Fruit fly (Drosophila melanogaster): ENCODE results near the gene CG15258.

CG15258 gene

DNA sequence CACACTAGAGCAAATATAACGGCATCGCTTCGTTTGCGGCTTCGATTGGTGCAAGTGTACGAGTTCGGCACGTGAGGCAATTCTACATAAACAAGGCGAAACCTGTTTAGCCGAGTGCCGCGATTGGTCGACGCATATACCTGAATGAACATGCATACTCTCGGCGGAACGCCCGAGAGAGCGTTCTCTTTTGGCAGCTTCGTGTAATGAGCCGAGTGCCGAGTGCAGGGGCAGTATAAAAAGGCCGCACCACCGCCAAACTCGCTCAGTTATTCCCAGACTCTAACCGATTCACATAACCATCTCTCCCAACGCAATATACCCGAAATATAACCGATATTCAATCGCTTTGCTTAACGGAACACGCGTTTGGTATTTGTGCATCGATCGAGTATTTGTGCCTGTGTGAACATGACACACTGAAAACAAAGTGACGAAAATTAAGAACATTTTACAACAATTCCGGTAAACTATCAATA lies 27.8 kb downstream of the CG15258 start, which contains the start of gene esg:
Gene esg (plus strand): TSS at position 265 of the 479 bp plus-strand sequence.
- TF ChIP-seq CG32121 (GFP tag; IDR thresholded peaks at IDR 0.05) (peak; percentile 35; the same call in 1 of the 2 replicates), gl (tag; optimal IDR thresholded peaks at IDR 0.05) (no peak), CG9948 (tag; optimal IDR thresholded peaks at IDR 0.05) (no peak), fd96Ca (GFP tag; IDR thresholded peaks at IDR 0.05) (no peak), CG10348 (GFP tag; IDR thresholded peaks at IDR 0.05) (no peak), CG17806 (tag; optimal IDR thresholded peaks at IDR 0.05) (no peak), EcR (GFP tag; optimal IDR thresholded peaks at IDR 0.05) (peak; percentile 30), CG12605 (GFP tag; IDR thresholded peaks at IDR 0.05) (peak; percentile 28; the same call in 1 of the 2 replicates), CG34367 (tag; optimal IDR thresholded peaks at IDR 0.05) (no peak), CG8301 (tag; optimal IDR thresholded peaks at IDR 0.05) (no peak)

DNA sequence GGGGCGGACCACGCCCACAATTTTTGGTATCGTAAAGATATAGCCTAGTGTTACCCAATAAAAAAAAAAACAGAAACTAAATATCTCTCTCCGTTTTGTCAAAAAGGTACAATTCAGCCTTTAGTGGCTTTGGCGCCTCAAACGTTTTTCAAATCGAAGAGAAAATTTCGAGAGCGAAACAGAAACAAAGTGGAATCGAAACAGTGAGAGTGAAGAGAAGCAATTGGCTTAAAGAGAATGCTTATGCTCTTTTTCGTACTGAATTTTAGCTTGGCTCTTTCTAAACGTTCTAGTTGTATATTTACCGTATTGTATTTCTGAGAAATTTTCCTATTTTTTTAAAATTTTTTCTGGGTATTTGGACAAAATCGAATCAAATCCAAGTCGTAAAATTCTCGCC lies 28.9 kb downstream of the CG15258 start:
- TF ChIP-seq CG8301 (tag; optimal IDR thresholded peaks at IDR 0.05) (no peak), Pif1B (GFP tag; optimal IDR thresholded peaks at IDR 0.05) (no peak), CG17806 (tag; optimal IDR thresholded peaks at IDR 0.05) (no peak), CG10348 (GFP tag; IDR thresholded peaks at IDR 0.05) (no peak), CG14655 (GFP tag; optimal IDR thresholded peaks at IDR 0.05) (no peak), CG32121 (GFP tag; IDR thresholded peaks at IDR 0.05) (no peak), CG8159 (tag; optimal IDR thresholded peaks at IDR 0.05) (no peak), CG13204 (GFP tag; optimal IDR thresholded peaks at IDR 0.05) (no peak)

DNA sequence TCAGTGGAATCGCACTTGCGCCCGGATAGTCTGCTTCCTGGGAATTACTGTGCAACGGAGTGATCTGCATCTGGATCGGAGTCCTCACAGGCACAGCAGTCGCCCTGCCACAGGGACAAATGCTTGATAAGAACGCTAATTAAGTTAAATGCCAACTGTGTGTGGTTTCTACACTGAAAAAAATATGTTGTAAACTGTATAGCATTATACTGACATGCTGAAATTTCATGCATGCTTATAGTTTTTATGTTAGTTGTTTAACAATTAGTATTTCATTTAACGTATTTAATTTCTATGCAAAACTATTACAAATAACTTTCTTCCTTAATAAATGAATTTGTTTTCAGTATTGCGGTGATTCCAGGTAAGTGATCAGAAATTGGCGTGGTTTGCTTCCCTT lies 30.1 kb downstream of the CG15258 start:
- TF ChIP-seq EcR (GFP tag; optimal IDR thresholded peaks at IDR 0.05): no peak
- TF ChIP-seq Pif1A (GFP tag; optimal IDR thresholded peaks at IDR 0.05): no peak
- TF ChIP-seq CG14655 (GFP tag; optimal IDR thresholded peaks at IDR 0.05): no peak
- no peak for TF ChIP-seq CG34367 (tag; optimal IDR thresholded peaks at IDR 0.05)
- no peak for TF ChIP-seq D1 (tag; optimal IDR thresholded peaks at IDR 0.05)
- no peak for TF ChIP-seq CG17806 (tag; optimal IDR thresholded peaks at IDR 0.05)
- TF ChIP-seq gl (tag; optimal IDR thresholded peaks at IDR 0.05): no peak
- no peak for TF ChIP-seq CG12605 (GFP tag; IDR thresholded peaks at IDR 0.05)
- TF ChIP-seq CG9948 (tag; optimal IDR thresholded peaks at IDR 0.05): no peak
- TF ChIP-seq CG8301 (tag; optimal IDR thresholded peaks at IDR 0.05): no peak

DNA sequence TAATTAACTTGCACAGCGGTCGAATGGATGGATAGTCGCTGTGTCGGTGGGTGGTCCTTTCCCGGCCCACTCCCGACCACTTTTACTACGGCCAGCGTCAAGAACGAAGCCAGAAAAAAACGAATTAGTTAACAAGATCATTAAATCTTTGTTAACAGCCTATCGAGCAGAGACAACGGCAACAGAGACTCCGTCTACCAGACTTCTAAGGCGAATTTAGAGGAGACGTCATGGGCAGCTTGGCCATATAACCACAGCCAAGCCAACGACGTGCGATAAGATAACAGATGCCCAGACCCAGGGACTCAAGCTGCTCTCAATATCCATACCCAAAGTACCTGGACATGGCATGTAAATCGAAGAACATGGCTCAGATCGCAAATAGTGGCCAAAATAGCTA lies 30.8 kb downstream of the CG15258 start:
- TF ChIP-seq CG17806 (tag; optimal IDR thresholded peaks at IDR 0.05): no peak
- TF ChIP-seq CG14655 (GFP tag; optimal IDR thresholded peaks at IDR 0.05): no peak
- no peak for TF ChIP-seq Pif1B (GFP tag; optimal IDR thresholded peaks at IDR 0.05)
- TF ChIP-seq CG8159 (tag; optimal IDR thresholded peaks at IDR 0.05): no peak
- TF ChIP-seq CG12605 (GFP tag; IDR thresholded peaks at IDR 0.05): no peak
- TF ChIP-seq D1 (tag; optimal IDR thresholded peaks at IDR 0.05): no peak
- no peak for TF ChIP-seq CG10348 (GFP tag; IDR thresholded peaks at IDR 0.05)
- TF ChIP-seq Snoo (tag; optimal IDR thresholded peaks at IDR 0.05): no peak

DNA sequence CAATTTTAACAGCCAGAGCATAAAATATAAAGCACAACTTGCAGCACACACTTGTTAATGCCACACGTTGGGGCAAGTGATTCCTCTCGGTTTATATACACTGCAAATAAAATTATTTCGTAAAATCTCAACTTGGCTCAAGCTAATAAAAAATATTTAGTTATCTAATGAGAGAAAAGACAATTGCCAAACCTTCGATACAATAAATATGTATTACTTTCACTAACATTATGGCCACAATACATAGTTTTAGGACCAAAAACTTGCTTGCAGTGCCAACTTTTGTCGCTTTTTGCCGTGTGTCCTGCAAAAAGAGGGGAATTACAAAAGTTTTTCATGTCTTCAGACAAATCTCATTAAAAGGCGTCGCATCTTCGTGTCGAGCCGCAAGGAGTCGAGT lies 32.0 kb downstream of the CG15258 start:
- TF ChIP-seq EcR (GFP tag; optimal IDR thresholded peaks at IDR 0.05) (no peak), D1 (tag; optimal IDR thresholded peaks at IDR 0.05) (no peak), CG17806 (tag; optimal IDR thresholded peaks at IDR 0.05) (peak; percentile 44), CG34367 (tag; optimal IDR thresholded peaks at IDR 0.05) (peak; percentile 18), CG32121 (GFP tag; IDR thresholded peaks at IDR 0.05) (no peak), CG10348 (GFP tag; IDR thresholded peaks at IDR 0.05) (no peak), Pif1A (GFP tag; optimal IDR thresholded peaks at IDR 0.05) (no peak), CG8301 (tag; optimal IDR thresholded peaks at IDR 0.05) (no peak), CG9948 (tag; optimal IDR thresholded peaks at IDR 0.05) (peak; percentile 6), CG4496 (GFP tag; IDR thresholded peaks at IDR 0.05) (no peak), Snoo (tag; optimal IDR thresholded peaks at IDR 0.05) (peak; percentile 26), CG12605 (GFP tag; IDR thresholded peaks at IDR 0.05) (no peak), rn (GFP tag; IDR thresholded peaks at IDR 0.05) (no peak), CG15710 (tag; optimal IDR thresholded peaks at IDR 0.05) (peak; percentile 3), gl (tag; optimal IDR thresholded peaks at IDR 0.05) (no peak), CG8159 (tag; optimal IDR thresholded peaks at IDR 0.05) (peak; percentile 46), CG14655 (GFP tag; optimal IDR thresholded peaks at IDR 0.05) (no peak)

DNA sequence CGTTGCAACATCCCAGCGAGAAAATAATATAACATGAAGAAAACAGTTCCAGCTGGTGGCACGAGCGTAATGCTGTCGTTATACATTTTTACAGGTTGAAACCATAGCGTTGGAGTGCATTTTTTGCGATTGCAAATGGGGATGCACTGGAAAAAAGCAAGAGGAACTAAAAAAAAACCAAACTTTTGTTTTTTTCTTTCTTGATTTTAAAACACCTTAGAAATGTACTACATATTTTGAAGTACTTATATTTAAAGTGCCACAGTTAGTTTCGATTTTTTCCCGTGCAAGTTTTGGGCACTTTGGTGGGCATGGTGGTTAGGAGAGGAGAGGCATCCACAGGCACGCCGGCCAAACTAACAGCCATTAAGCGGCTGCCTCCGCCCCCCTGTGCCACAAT lies 33.4 kb downstream of the CG15258 start:
- TF ChIP-seq CG34367 (tag; optimal IDR thresholded peaks at IDR 0.05): no peak
- no peak for TF ChIP-seq CG14655 (GFP tag; optimal IDR thresholded peaks at IDR 0.05)
- TF ChIP-seq CG8159 (tag; optimal IDR thresholded peaks at IDR 0.05): no peak
- no peak for TF ChIP-seq Snoo (tag; optimal IDR thresholded peaks at IDR 0.05)
- no peak for TF ChIP-seq CG15710 (tag; optimal IDR thresholded peaks at IDR 0.05)
- TF ChIP-seq CG9948 (tag; optimal IDR thresholded peaks at IDR 0.05): no peak
- peak; percentile 55; the same call in 1 of the 2 replicates for TF ChIP-seq Ets98B (GFP tag; IDR thresholded peaks at IDR 0.05)
- TF ChIP-seq CG13204 (GFP tag; optimal IDR thresholded peaks at IDR 0.05): no peak
- no peak for TF ChIP-seq CG10348 (GFP tag; IDR thresholded peaks at IDR 0.05)
- TF ChIP-seq CG32121 (GFP tag; IDR thresholded peaks at IDR 0.05): peak; percentile 66
- no peak for TF ChIP-seq EcR (GFP tag; optimal IDR thresholded peaks at IDR 0.05)
- TF ChIP-seq Pif1B (GFP tag; optimal IDR thresholded peaks at IDR 0.05): no peak
- TF ChIP-seq gl (tag; optimal IDR thresholded peaks at IDR 0.05): no peak
- TF ChIP-seq rn (GFP tag; IDR thresholded peaks at IDR 0.05): 0 out of 2 replicates have a peak, but pooled peaks have one; percentile 38
- no peak for TF ChIP-seq Pif1A (GFP tag; optimal IDR thresholded peaks at IDR 0.05)
- TF ChIP-seq CG17806 (tag; optimal IDR thresholded peaks at IDR 0.05): no peak
- peak; percentile 10 for TF ChIP-seq CG8301 (tag; optimal IDR thresholded peaks at IDR 0.05)
- 0 out of 3 replicates have a peak, but pooled peaks have one; percentile 37 for TF ChIP-seq CG4496 (GFP tag; IDR thresholded peaks at IDR 0.05)
- no peak for TF ChIP-seq D1 (tag; optimal IDR thresholded peaks at IDR 0.05)
- TF ChIP-seq CG12605 (GFP tag; IDR thresholded peaks at IDR 0.05): no peak
- TF ChIP-seq fd96Ca (GFP tag; IDR thresholded peaks at IDR 0.05): 0 out of 3 replicates have a peak, but pooled peaks have one; percentile 41

Measured in whole organism, pupa.